Fruit fly (Drosophila melanogaster) whole organism, embryonic: ENCODE measurements around the gene Cwc25.

Source experiments
- ATbp ChIP-seq: fragments of 200-800 bp; sonication (Bioruptor generic); optimal IDR thresholded peaks from 2 replicates; lab custom pipeline; 2017; ENCODE audit warnings: missing biosample characterization, mild to moderate bottlenecking, missing genetic modification characterization, missing genetic modification reagents
- Bgb ChIP-seq: fragments of 200-800 bp; sonication (Bioruptor generic); IDR thresholded peaks from 2 replicates; pipeline ENCODE4 v1.3.6; 2022; ENCODE audit warnings: missing biosample characterization, missing genetic modification characterization; ENCODE audit not compliant: partially characterized antibody
- CG11504 ChIP-seq: fragments of 200-800 bp; sonication (Bioruptor generic); optimal IDR thresholded peaks from 3 replicates; lab custom pipeline; 2019; ENCODE audit warnings: missing biosample characterization, mild to moderate bottlenecking, missing genetic modification characterization, moderate library complexity
- CG14441 ChIP-seq: fragments of 200-800 bp; sonication (Bioruptor generic); IDR thresholded peaks from 2 replicates; pipeline ENCODE4 v1.3.6; 2022; ENCODE audit warnings: missing biosample characterization, missing genetic modification characterization
- CG1602 ChIP-seq: fragments of 200-800 bp; sonication (Bioruptor generic); optimal IDR thresholded peaks from 3 replicates; lab custom pipeline; 2016; ENCODE audit warnings: missing biosample characterization, missing genetic modification characterization
- CG17385 ChIP-seq: fragments of 200-800 bp; sonication (Bioruptor generic); optimal IDR thresholded peaks from 3 replicates; lab custom pipeline; 2018; ENCODE audit warnings: missing biosample characterization, mild to moderate bottlenecking, missing genetic modification characterization
- CG2116 ChIP-seq: fragments of 200-800 bp; sonication (Bioruptor generic); optimal IDR thresholded peaks from 3 replicates; lab custom pipeline; 2018; ENCODE audit warnings: missing biosample characterization, mild to moderate bottlenecking, missing genetic modification characterization
- CG30431 ChIP-seq: fragments of 200-800 bp; sonication (Bioruptor generic); optimal IDR thresholded peaks from 2 replicates; lab custom pipeline; 2017; ENCODE audit warnings: missing biosample characterization, missing genetic modification characterization
- CG31441 ChIP-seq: fragments of 200-800 bp; sonication (Bioruptor generic); IDR thresholded peaks from 2 replicates; pipeline ENCODE4 v1.3.6; 2022; ENCODE audit warnings: missing biosample characterization, missing genetic modification characterization
- CG3163 ChIP-seq: fragments of 200-800 bp; sonication (Bioruptor generic); optimal IDR thresholded peaks from 3 replicates; lab custom pipeline; 2016; ENCODE audit warnings: missing biosample characterization, missing genetic modification characterization
- CG3838 ChIP-seq: fragments of 200-800 bp; sonication (Bioruptor generic); optimal IDR thresholded peaks from 3 replicates; lab custom pipeline; 2016; ENCODE audit warnings: missing biosample characterization, missing genetic modification characterization
- CG42726 ChIP-seq: fragments of 200-800 bp; sonication (Bioruptor generic); IDR thresholded peaks from 2 replicates; pipeline ENCODE4 v1.3.6; 2022; ENCODE audit warnings: missing biosample characterization, missing genetic modification characterization; ENCODE audit not compliant: partially characterized antibody
- CG4730 ChIP-seq: fragments of 200-800 bp; sonication (Bioruptor generic); IDR thresholded peaks from 2 replicates; pipeline ENCODE4 v1.3.6; 2022; ENCODE audit warnings: missing biosample characterization, missing genetic modification characterization
- CG8924 ChIP-seq: fragments of 200-800 bp; optimal IDR thresholded peaks from 3 replicates; lab custom pipeline; 2019; ENCODE audit warnings: missing biosample characterization, mild to moderate bottlenecking, missing genetic modification characterization, moderate library complexity
- CG9215 ChIP-seq: fragments of 200-800 bp; sonication (Bioruptor generic); IDR thresholded peaks from 2 replicates; pipeline ENCODE4 v1.3.6; 2022; ENCODE audit warnings: missing biosample characterization, missing genetic modification characterization
- D ChIP-seq, 2 experiments: fragments of 200-800 bp in 1 of 2; fragments of >200 bp in 1 of 2; sonication (Bioruptor generic) in 1 of 2; optimal IDR thresholded peaks; 2 replicates in 1 of 2; 3 replicates in 1 of 2; lab custom pipeline; 2017; ENCODE audit warnings: mild to moderate bottlenecking in 1 of 2, missing biosample characterization in 1 of 2, missing genetic modification characterization in 1 of 2, missing genetic modification reagents in 1 of 2
- D19B ChIP-seq: fragments of 200-800 bp; sonication (Bioruptor generic); optimal IDR thresholded peaks from 2 replicates; lab custom pipeline; 2017; ENCODE audit warnings: missing biosample characterization, mild to moderate bottlenecking, missing genetic modification characterization
- Dbx ChIP-seq: fragments of 200-800 bp; sonication (Bioruptor generic); IDR thresholded peaks from 3 replicates; pipeline ENCODE4 v1.3.6; 2022; ENCODE audit warnings: missing biosample characterization, missing genetic modification characterization
- Deaf1 ChIP-seq: fragments of 200-800 bp; optimal IDR thresholded peaks from 3 replicates; lab custom pipeline; 2019; ENCODE audit warnings: missing biosample characterization, mild to moderate bottlenecking, missing genetic modification characterization, moderate library complexity
- Dip2 ChIP-seq: fragments of 200-800 bp; sonication (Bioruptor generic); IDR thresholded peaks from 2 replicates; pipeline ENCODE4 v1.3.6; 2022; ENCODE audit warnings: missing biosample characterization, missing genetic modification characterization
- Dip3 ChIP-seq: fragments of 200-800 bp; sonication (Bioruptor generic); optimal IDR thresholded peaks from 3 replicates; lab custom pipeline; 2016; ENCODE audit warnings: missing biosample characterization, missing genetic modification characterization
- Drgx ChIP-seq: fragments of 200-800 bp; sonication (Bioruptor generic); IDR thresholded peaks from 2 replicates; pipeline ENCODE4 v1.3.6; 2022; ENCODE audit warnings: missing biosample characterization, missing genetic modification characterization
- E2f1 ChIP-seq: fragments of 200-800 bp; sonication (Bioruptor generic); IDR thresholded peaks from 2 replicates; pipeline ENCODE4 v1.3.6; 2022; ENCODE audit warnings: missing biosample characterization, missing genetic modification characterization
- Gsc ChIP-seq: fragments of 200-800 bp; sonication (Bioruptor generic); IDR thresholded peaks from 2 replicates; pipeline ENCODE4 v1.3.6; 2022; ENCODE audit warnings: missing biosample characterization, missing genetic modification characterization
- HmgZ ChIP-seq: fragments of 200-800 bp; sonication (Bioruptor generic); optimal IDR thresholded peaks from 2 replicates; lab custom pipeline; 2018; ENCODE audit warnings: missing biosample characterization, mild to moderate bottlenecking, missing genetic modification characterization
- Hr78 ChIP-seq, 2 experiments: fragments of 200-800 bp in 1 of 2; fragments of >200 bp in 1 of 2; sonication (Bioruptor generic) in 1 of 2; optimal IDR thresholded peaks; 2 replicates each; lab custom pipeline; 2017 to 2019; ENCODE audit warnings: missing biosample characterization in 2 of 2, missing genetic modification characterization in 2 of 2, mild to moderate bottlenecking in 1 of 2, moderate library complexity in 1 of 2
- Lhr ChIP-seq: fragments of 200-800 bp; sonication (Bioruptor generic); optimal IDR thresholded peaks from 3 replicates; lab custom pipeline; 2017; ENCODE audit warnings: mild to moderate bottlenecking, missing biosample characterization, missing genetic modification reagents, missing genetic modification characterization
- Poxn ChIP-seq: fragments of 200-800 bp; sonication (Bioruptor generic); IDR thresholded peaks from 2 replicates; pipeline ENCODE4 v1.3.6; 2022; ENCODE audit warnings: missing biosample characterization, missing genetic modification characterization
- Ptx1 ChIP-seq: fragments of 200-800 bp; sonication (Bioruptor generic); IDR thresholded peaks from 2 replicates; pipeline ENCODE4 v1.3.6; 2022; ENCODE audit warnings: missing biosample characterization, missing genetic modification characterization
- Scr ChIP-seq: fragments of 200-800 bp; sonication (Bioruptor generic); IDR thresholded peaks from 2 replicates; pipeline ENCODE4 v1.3.6; 2022; ENCODE audit warnings: missing biosample characterization, missing genetic modification characterization; ENCODE audit not compliant: partially characterized antibody
- Sox100B ChIP-seq: fragments of 200-800 bp; sonication (Bioruptor generic); optimal IDR thresholded peaks from 3 replicates; lab custom pipeline; 2018; ENCODE audit warnings: missing biosample characterization, mild to moderate bottlenecking, missing genetic modification characterization
- aop ChIP-seq: fragments of 200-800 bp; sonication (Bioruptor generic); IDR thresholded peaks from 2 replicates; pipeline ENCODE4 v1.3.6; 2022; ENCODE audit warnings: missing biosample characterization, missing genetic modification characterization
- ap ChIP-seq: fragments of 200-800 bp; sonication (Bioruptor generic); IDR thresholded peaks from 2 replicates; pipeline ENCODE4 v1.3.6; 2022; ENCODE audit warnings: missing biosample characterization, missing genetic modification characterization
- ato ChIP-seq: fragments of 200-800 bp; sonication (Bioruptor generic); IDR thresholded peaks from 2 replicates; pipeline ENCODE4 v1.3.6; 2022; ENCODE audit warnings: missing biosample characterization, missing genetic modification characterization; ENCODE audit not compliant: partially characterized antibody
- da ChIP-seq: fragments of 200-800 bp; sonication (Bioruptor generic); optimal IDR thresholded peaks from 2 replicates; lab custom pipeline; 2016; ENCODE audit warnings: missing biosample characterization, missing genetic modification characterization
- ftz-f1 ChIP-seq: fragments of 200-800 bp; sonication (Bioruptor generic); optimal IDR thresholded peaks from 2 replicates; lab custom pipeline; 2016; ENCODE audit warnings: missing biosample characterization, missing genetic modification characterization
- hb ChIP-seq: fragments of 200-800 bp; sonication (Bioruptor generic); IDR thresholded peaks from 3 replicates; pipeline ENCODE4 v1.3.6; 2022; ENCODE audit warnings: missing biosample characterization, missing genetic modification characterization; ENCODE audit not compliant: partially characterized antibody
- ind ChIP-seq: fragments of 200-800 bp; sonication (Bioruptor generic); optimal IDR thresholded peaks from 3 replicates; lab custom pipeline; 2016; ENCODE audit warnings: missing biosample characterization, missing genetic modification characterization
- knrl ChIP-seq: fragments of 200-800 bp; sonication (Bioruptor generic); IDR thresholded peaks from 3 replicates; pipeline ENCODE4 v1.3.6; 2022; ENCODE audit warnings: missing biosample characterization, missing genetic modification characterization; ENCODE audit not compliant: partially characterized antibody
- lov ChIP-seq, 2 experiments: fragments of 200-800 bp in 1 of 2; fragments of >200 bp in 1 of 2; sonication (Bioruptor generic) in 1 of 2; IDR thresholded peaks in 1 of 2; optimal IDR thresholded peaks in 1 of 2; 2 replicates in 1 of 2; 3 replicates in 1 of 2; pipeline versions ENCODE4 v1.3.6 to Lab custom; 2017 to 2022; ENCODE audit warnings: missing biosample characterization in 1 of 2, missing genetic modification characterization in 1 of 2
- nau ChIP-seq: fragments of 200-800 bp; sonication (Bioruptor generic); optimal IDR thresholded peaks from 3 replicates; lab custom pipeline; 2017; ENCODE audit warnings: missing biosample characterization, mild to moderate bottlenecking, missing genetic modification characterization, missing genetic modification reagents
- odd ChIP-seq: fragments of 200-800 bp; sonication (Bioruptor generic); optimal IDR thresholded peaks from 2 replicates; lab custom pipeline; 2017; ENCODE audit warnings: missing biosample characterization, mild to moderate bottlenecking, missing genetic modification characterization
- sima ChIP-seq: fragments of 200-800 bp; sonication (Bioruptor generic); optimal IDR thresholded peaks from 2 replicates; lab custom pipeline; 2016; ENCODE audit warnings: missing biosample characterization, missing genetic modification characterization
- slp2 ChIP-seq: fragments of 200-800 bp; sonication (Bioruptor generic); optimal IDR thresholded peaks from 2 replicates; lab custom pipeline; 2016; ENCODE audit warnings: missing biosample characterization, missing genetic modification characterization
- trem ChIP-seq: fragments of 200-800 bp; optimal IDR thresholded peaks from 3 replicates; lab custom pipeline; 2019; ENCODE audit warnings: missing biosample characterization, mild to moderate bottlenecking, missing genetic modification characterization, moderate library complexity
- ttk ChIP-seq: fragments of 200-800 bp; sonication (Bioruptor generic); IDR thresholded peaks from 2 replicates; pipeline ENCODE4 v2.1.2; 2022; ENCODE audit warnings: missing biosample characterization, missing genetic modification characterization
- tup ChIP-seq: fragments of 200-800 bp; sonication (Bioruptor generic); optimal IDR thresholded peaks from 2 replicates; lab custom pipeline; 2016; ENCODE audit warnings: missing biosample characterization, mild to moderate bottlenecking, missing genetic modification characterization, moderate library complexity

Cwc25 gene

DNA sequence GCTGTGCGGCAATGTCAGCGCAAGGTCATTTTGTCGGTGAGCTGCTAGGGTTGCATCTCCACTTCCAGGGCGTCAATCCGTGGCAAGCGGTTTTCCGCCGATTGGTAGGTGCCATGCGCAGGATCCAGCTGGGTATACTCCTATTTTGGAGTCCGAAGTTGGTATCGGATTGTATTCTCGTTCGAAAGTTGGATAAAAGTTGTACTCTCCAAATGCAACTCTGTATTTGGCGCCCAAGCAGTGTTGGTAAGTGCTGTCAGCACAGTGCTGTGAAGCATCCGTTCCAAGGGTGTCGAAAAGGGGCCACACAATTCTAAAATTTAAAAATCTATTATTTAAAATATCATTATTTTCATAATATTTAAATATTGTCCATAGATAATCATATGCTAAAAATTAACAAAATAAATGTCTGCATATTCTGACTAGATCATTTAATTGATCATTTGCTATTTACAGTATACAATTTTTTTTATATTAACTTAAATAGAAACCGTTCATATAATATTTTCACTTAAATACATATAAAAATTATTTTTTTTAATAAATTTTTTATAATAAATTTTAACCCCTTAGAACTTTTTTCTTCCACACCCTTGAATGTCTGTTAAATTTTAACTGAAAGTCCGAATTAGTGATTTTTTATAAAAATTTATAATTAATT is 3.7 kb downstream of the Cwc25 start (continued):
- TF ChIP-seq ato (GFP tag; lab: Robert Waterston, UW) (peak; percentile 60; the same call in 1 of the 2 replicates), da (no peak), Bgb (peak; percentile 34; the same call in 1 of the 2 replicates), knrl (peak; percentile 39; the same call in 2 of the 3 replicates), lov (optimal IDR thresholded peaks at IDR 0.05; lab: Kevin White, UChicago) (no peak), lov (GFP tag; IDR thresholded peaks at IDR 0.05; lab: Robert Waterston, UW) (peak; percentile 69; the same call in 1 of the 3 replicates), odd (GFP tag; lab: Kevin White, UChicago) (no peak), CG4730 (peak; percentile 82), CG2116 (GFP tag; lab: Kevin White, UChicago) (peak; percentile 99), E2f1 (GFP tag; lab: Robert Waterston, UW) (peak; percentile 81), HmgZ (tag; lab: Kevin White, UChicago) (peak; percentile 90), slp2 (GFP tag; lab: Kevin White, UChicago) (peak; percentile 53), ap (GFP tag; lab: Robert Waterston, UW) (peak; percentile 64; the same call in 1 of the 2 replicates), trem (tag; lab: Kevin White, UChicago) (peak; percentile 74), Hr78 (GFP tag; optimal IDR thresholded peaks at IDR 0.05; lab: Kevin White, UChicago) (peak in 1 of 2 experiments; percentile 9), D19B (peak; percentile 73), aop (GFP tag; lab: Robert Waterston, UW) (peak; percentile 61; the same call in 1 of the 2 replicates), Scr (GFP tag; lab: Robert Waterston, UW) (peak; percentile 56; the same call in 1 of the 2 replicates), hb (no peak), Dip2 (GFP tag; lab: Robert Waterston, UW) (no peak), ftz-f1 (GFP tag; lab: Kevin White, UChicago) (peak; percentile 99), Gsc (GFP tag; lab: Robert Waterston, UW) (no peak; the same call in 1 of the 2 replicates), CG14441 (GFP tag; lab: Robert Waterston, UW) (peak; percentile 86), Drgx (GFP tag; lab: Robert Waterston, UW) (peak; percentile 81), Dbx (GFP tag; lab: Robert Waterston, UW) (peak; percentile 94), D (optimal IDR thresholded peaks at IDR 0.05; lab: Kevin White, UChicago) (no peak), D (GFP tag; optimal IDR thresholded peaks at IDR 0.05; lab: Kevin White, UChicago) (peak; percentile 61), Sox100B (GFP tag; lab: Kevin White, UChicago) (peak; percentile 84), CG3838 (GFP tag; lab: Kevin White, UChicago) (no peak), CG9215 (peak; percentile 88), tup (GFP tag; lab: Kevin White, UChicago) (peak; percentile 80), CG30431 (GFP tag; lab: Kevin White, UChicago) (peak; percentile 83), CG17385 (GFP tag; lab: Kevin White, UChicago) (peak; percentile 80), ind (peak; percentile 91), sima (peak; percentile 18), Poxn (GFP tag; lab: Robert Waterston, UW) (peak; percentile 46; the same call in 1 of the 2 replicates), Ptx1 (GFP tag; lab: Robert Waterston, UW) (peak; percentile 92), CG3163 (peak; percentile 60), Deaf1 (tag; lab: Kevin White, UChicago) (peak; percentile 76), CG42726 (GFP tag; lab: Robert Waterston, UW) (no peak), CG8924 (tag; lab: Kevin White, UChicago) (peak; percentile 93), Lhr (peak; percentile 78), nau (GFP tag; lab: Kevin White, UChicago) (no peak), CG11504 (tag; lab: Kevin White, UChicago) (peak; percentile 91), CG31441 (GFP tag; lab: Robert Waterston, UW) (no peak; the same call in 1 of the 2 replicates), ttk (peak; percentile 81), Dip3 (GFP tag; lab: Kevin White, UChicago) (peak; percentile 81), CG1602 (peak; percentile 80), ATbp (GFP tag; lab: Kevin White, UChicago) (no peak)
